Fruit fly (Drosophila melanogaster): ENCODE results near the gene Pomp.

Pomp gene

dm6 chr2L:20761951-20762538, 25.4 kb upstream of the Pomp start (continued):
- TF ChIP-seq kni (GFP tag; optimal IDR thresholded peaks at IDR 0.05) (no peak), amos (GFP tag; IDR thresholded peaks at IDR 0.05; ENCODE audit: partially characterized antibody) (no peak), CG6683 (GFP tag; optimal IDR thresholded peaks at IDR 0.05) (no peak), sc (optimal IDR thresholded peaks at IDR 0.05) (no peak), sc (GFP tag; optimal IDR thresholded peaks at IDR 0.05) (no peak), gsb (GFP tag; IDR thresholded peaks at IDR 0.05) (no peak), Chrac-16 (GFP tag; optimal IDR thresholded peaks at IDR 0.05) (peak; percentile 35), run (tag; optimal IDR thresholded peaks at IDR 0.05) (no peak), Hr51 (GFP tag; optimal IDR thresholded peaks at IDR 0.05) (peak in 1 of 2 experiments; percentile 64), onecut (GFP tag; IDR thresholded peaks at IDR 0.05) (no peak), CG30403 (GFP tag; optimal IDR thresholded peaks at IDR 0.05) (peak; percentile 44), CG31224 (GFP tag; IDR thresholded peaks at IDR 0.05) (no peak), D19B (GFP tag; optimal IDR thresholded peaks at IDR 0.05) (peak; percentile 1), h (optimal IDR thresholded peaks at IDR 0.05) (no peak), YL-1 (GFP tag; optimal IDR thresholded peaks at IDR 0.05) (no peak), CG7963 (GFP tag; IDR thresholded peaks at IDR 0.05; ENCODE audit: partially characterized antibody) (no peak), CG1792 (GFP tag; optimal IDR thresholded peaks at IDR 0.05) (no peak), Fer2 (tag; optimal IDR thresholded peaks at IDR 0.05) (no peak), odd (GFP tag; optimal IDR thresholded peaks at IDR 0.05) (peak; percentile 2), CG17829 (tag; optimal IDR thresholded peaks at IDR 0.05) (peak; percentile 40), H15 (GFP tag; IDR thresholded peaks at IDR 0.05) (no peak), tio (GFP tag; optimal IDR thresholded peaks at IDR 0.05) (peak; percentile 28), CG31388 (GFP tag; optimal IDR thresholded peaks at IDR 0.05) (no peak), CG7372 (GFP tag; IDR thresholded peaks at IDR 0.05) (0 out of 2 replicates have a peak, but pooled peaks have one; percentile 30), D (optimal IDR thresholded peaks at IDR 0.05) (no peak), D (GFP tag; optimal IDR thresholded peaks at IDR 0.05) (peak; percentile 31), CG1647 (GFP tag; optimal IDR thresholded peaks at IDR 0.05) (no peak), slou (GFP tag; optimal IDR thresholded peaks at IDR 0.05) (no peak), CG32767 (GFP tag; IDR thresholded peaks at IDR 0.05) (peak; percentile 29; the same call in 1 of the 2 replicates), dan (GFP tag; IDR thresholded peaks at IDR 0.05) (no peak), Adf1 (GFP tag; IDR thresholded peaks at IDR 0.05) (0 out of 2 replicates have a peak, but pooled peaks have one; percentile 25), scrt (GFP tag; optimal IDR thresholded peaks at IDR 0.05) (no peak), ken (GFP tag; IDR thresholded peaks at IDR 0.05) (no peak), jigr1 (GFP tag; IDR thresholded peaks at IDR 0.05) (no peak), Tbp (GFP tag; optimal IDR thresholded peaks at IDR 0.05) (no peak), phol (tag; optimal IDR thresholded peaks at IDR 0.05) (peak; percentile 62), Gsc (GFP tag; IDR thresholded peaks at IDR 0.05) (no peak), CG2712 (tag; optimal IDR thresholded peaks at IDR 0.05) (peak; percentile 65), ranshi (GFP tag; IDR thresholded peaks at IDR 0.05) (0 out of 2 replicates have a peak, but pooled peaks have one; percentile 53), abd-A (tag; optimal IDR thresholded peaks at IDR 0.05) (no peak), tgo (GFP tag; IDR thresholded peaks at IDR 0.05) (peak; percentile 45; the same call in 2 of the 3 replicates), Lim3 (GFP tag; IDR thresholded peaks at IDR 0.05) (no peak), CG4617 (GFP tag; optimal IDR thresholded peaks at IDR 0.05; ENCODE audit: borderline replicate concordance) (no peak), MBD-R2 (GFP tag; IDR thresholded peaks at IDR 0.05) (no peak), Dad (GFP tag; optimal IDR thresholded peaks at IDR 0.05) (no peak), C15 (GFP tag; IDR thresholded peaks at IDR 0.05) (no peak), Scr (GFP tag; IDR thresholded peaks at IDR 0.05; ENCODE audit: partially characterized antibody) (no peak), NfI (GFP tag; optimal IDR thresholded peaks at IDR 0.05) (no peak), Fer3 (tag; optimal IDR thresholded peaks at IDR 0.05) (peak; percentile 30), Meics (GFP tag; optimal IDR thresholded peaks at IDR 0.05) (peak; percentile 44), hth (optimal IDR thresholded peaks at IDR 0.05) (no peak), hbn (GFP tag; IDR thresholded peaks at IDR 0.05; ENCODE audit: partially characterized antibody) (no peak)
